4 fruit fly cellular contexts compared by ENCODE assay signal in genomic region chr3L:16495989-16496797, dm6.
TF ChIP-seq lines count a peak whose summit lies in the region.

Gene CG42514, minus strand, starts transcription at chr3L:16496236.

- TF ChIP-seq CTCF in whole organism, embryonic (GFP tag; optimal IDR thresholded peaks at IDR 0.05; lab: Kevin White, UChicago): no peak

TF ChIP-seq in whole organism, adult, 20 proteins besides CTCF, POLR2A, EP300 and RAD21:
- TF ChIP-seq CG7101 (tag; optimal IDR thresholded peaks at IDR 0.05; lab: Kevin White, UChicago): peak; percentile 31
- TF ChIP-seq CG7045 (GFP tag; optimal IDR thresholded peaks at IDR 0.05; lab: Kevin White, UChicago): no peak
- TF ChIP-seq Clk (GFP tag; optimal IDR thresholded peaks at IDR 0.05; lab: Kevin White, UChicago): no peak
- TF ChIP-seq cic (GFP tag; optimal IDR thresholded peaks at IDR 0.05; lab: Kevin White, UChicago): peak; percentile 82
- no peak for TF ChIP-seq CG5204 (GFP tag; optimal IDR thresholded peaks at IDR 0.05; lab: Kevin White, UChicago)
- no peak for TF ChIP-seq Hr96 (GFP tag; optimal IDR thresholded peaks at IDR 0.05; lab: Kevin White, UChicago)
- peak; percentile 37 for TF ChIP-seq Mnt (GFP tag; optimal IDR thresholded peaks at IDR 0.05; lab: Kevin White, UChicago)
- TF ChIP-seq ovo (GFP tag; optimal IDR thresholded peaks at IDR 0.05; lab: Kevin White, UChicago): no peak
- no peak for TF ChIP-seq cnc (optimal IDR thresholded peaks at IDR 0.05; lab: Kevin White, UChicago)
- no peak for TF ChIP-seq CG14711 (tag; optimal IDR thresholded peaks at IDR 0.05; lab: Kevin White, UChicago)
- peak; percentile 90 for TF ChIP-seq tj (GFP tag; optimal IDR thresholded peaks at IDR 0.05; lab: Kevin White, UChicago)
- no peak for TF ChIP-seq CG33017 (tag; optimal IDR thresholded peaks at IDR 0.05; lab: Kevin White, UChicago)
- no peak for TF ChIP-seq pad (GFP tag; optimal IDR thresholded peaks at IDR 0.05; lab: Kevin White, UChicago)
- peak; percentile 86 for TF ChIP-seq kay (GFP tag; lab: Kevin White, UChicago; ENCODE audit: borderline replicate concordance)
- no peak for TF ChIP-seq Crg-1 (GFP tag; optimal IDR thresholded peaks at IDR 0.05; lab: Kevin White, UChicago)

TF ChIP-seq in whole organism, embryonic, 481 proteins besides CTCF, POLR2A, EP300 and RAD21:
- TF ChIP-seq chn (GFP tag; optimal IDR thresholded peaks at IDR 0.05; lab: Kevin White, UChicago) (no peak), Camta (GFP tag; optimal IDR thresholded peaks at IDR 0.05; lab: Kevin White, UChicago) (no peak), exex (tag; optimal IDR thresholded peaks at IDR 0.05; lab: Kevin White, UChicago) (peak; percentile 72), Jarid2 (GFP tag; optimal IDR thresholded peaks at IDR 0.05; lab: Kevin White, UChicago) (peak; percentile 30), CG5180 (GFP tag; optimal IDR thresholded peaks at IDR 0.05; lab: Kevin White, UChicago) (peak; percentile 61), Nf-YB (GFP tag; optimal IDR thresholded peaks at IDR 0.05; lab: Kevin White, UChicago) (peak; percentile 12), CG34376 (GFP tag; optimal IDR thresholded peaks at IDR 0.05; lab: Kevin White, UChicago) (peak; percentile 77), abd-A (tag; optimal IDR thresholded peaks at IDR 0.05; lab: Kevin White, UChicago) (no peak), D19A (tag; optimal IDR thresholded peaks at IDR 0.05; lab: Kevin White, UChicago) (peak; percentile 85), CG10543 (GFP tag; optimal IDR thresholded peaks at IDR 0.05; lab: Kevin White, UChicago) (peak; percentile 42), row (GFP tag; IDR thresholded peaks at IDR 0.05; lab: Robert Waterston, UW) (peak; percentile 5; the same call in 1 of the 3 replicates), gro (GFP tag; optimal IDR thresholded peaks at IDR 0.05; lab: Kevin White, UChicago) (peak; percentile 3), grn (GFP tag; optimal IDR thresholded peaks at IDR 0.05; lab: Kevin White, UChicago) (peak; percentile 44), Med (GFP tag; lab: Kevin White, UChicago) (peak; percentile 70), CG2199 (GFP tag; IDR thresholded peaks at IDR 0.05; lab: Robert Waterston, UW) (peak; percentile 69; the same call in 1 of the 3 replicates), sens (GFP tag; lab: Kevin White, UChicago) (peak; percentile 66), Hey (tag; optimal IDR thresholded peaks at IDR 0.05; lab: Kevin White, UChicago) (peak; percentile 71), mirr (GFP tag; optimal IDR thresholded peaks at IDR 0.05; lab: Kevin White, UChicago) (peak; percentile 16), CG12659 (GFP tag; optimal IDR thresholded peaks at IDR 0.05; lab: Kevin White, UChicago) (no peak)
TF ChIP-seq in whole organism, embryonic: peak in this region for 15.

TF ChIP-seq in whole organism, prepupa, 60 proteins besides CTCF, POLR2A, EP300 and RAD21:
- TF ChIP-seq Sox14 (GFP tag; optimal IDR thresholded peaks at IDR 0.05; lab: Kevin White, UChicago): no peak
- no peak for TF ChIP-seq net (GFP tag; optimal IDR thresholded peaks at IDR 0.05; lab: Kevin White, UChicago)
- TF ChIP-seq CG6808 (GFP tag; optimal IDR thresholded peaks at IDR 0.05; lab: Kevin White, UChicago): no peak
- no peak for TF ChIP-seq dsx (GFP tag; optimal IDR thresholded peaks at IDR 0.05; lab: Kevin White, UChicago; ENCODE audit: poor library complexity, severe bottlenecking)
- no peak for TF ChIP-seq CG4318 (GFP tag; optimal IDR thresholded peaks at IDR 0.05; lab: Kevin White, UChicago)
- no peak for TF ChIP-seq CG3919 (GFP tag; optimal IDR thresholded peaks at IDR 0.05; lab: Kevin White, UChicago)
- no peak for TF ChIP-seq CG8632 (GFP tag; optimal IDR thresholded peaks at IDR 0.05; lab: Kevin White, UChicago)
- peak; percentile 72 for TF ChIP-seq Eip78C (GFP tag; lab: Kevin White, UChicago)
- TF ChIP-seq CG10669 (GFP tag; optimal IDR thresholded peaks at IDR 0.05; lab: Kevin White, UChicago): no peak
- no peak for TF ChIP-seq vri (GFP tag; optimal IDR thresholded peaks at IDR 0.05; lab: Kevin White, UChicago)
- TF ChIP-seq spab (GFP tag; optimal IDR thresholded peaks at IDR 0.05; lab: Kevin White, UChicago): no peak
- no peak for TF ChIP-seq CG34406 (GFP tag; optimal IDR thresholded peaks at IDR 0.05; lab: Kevin White, UChicago)
- no peak for TF ChIP-seq Eip93F (GFP tag; optimal IDR thresholded peaks at IDR 0.05; lab: Kevin White, UChicago)
- TF ChIP-seq svp (GFP tag; lab: Kevin White, UChicago): peak; percentile 77
TF ChIP-seq in whole organism, prepupa: peak in this region for 2.

TF ChIP-seq in whole organism, pupa, 21 proteins besides CTCF, POLR2A, EP300 and RAD21:
- TF ChIP-seq D1 (tag; optimal IDR thresholded peaks at IDR 0.05; lab: Kevin White, UChicago) (peak; percentile 75), CG15710 (tag; optimal IDR thresholded peaks at IDR 0.05; lab: Kevin White, UChicago) (no peak)
